Worm (Caenorhabditis elegans) whole organism, young adult: ENCODE data around the gene eif-2D.

Experiments
- B0019.2 ChIP-seq: fragments of 200-800 bp; sonication (Bioruptor generic); conservative IDR thresholded peaks from 2 replicates; pipeline ENCODE4 v1.3.6; 2022; ENCODE audit warnings: missing genetic modification reagents, missing genetic modification characterization, missing compliant biosample characterization
- B0261.1 ChIP-seq: sonication (generic microtip); optimal IDR thresholded peaks from 2 replicates; lab custom pipeline; 2016; ENCODE audit warnings: mild to moderate bottlenecking, missing genetic modification characterization, moderate library complexity, missing compliant biosample characterization
- C17E4.6 ChIP-seq: fragments of 200-800 bp; sonication (Bioruptor generic); IDR thresholded peaks from 2 replicates; pipeline ENCODE4 v1.3.6; 2022; ENCODE audit warnings: missing genetic modification reagents, missing genetic modification characterization, missing compliant biosample characterization
- F10E7.11 ChIP-seq: sonication (generic microtip); optimal IDR thresholded peaks from 2 replicates; lab custom pipeline; 2017; ENCODE audit warnings: mild to moderate bottlenecking, missing genetic modification characterization, moderate library complexity, missing compliant biosample characterization
- F23B12.7 ChIP-seq: sonication (generic microtip); optimal IDR thresholded peaks from 2 replicates; lab custom pipeline; 2017; ENCODE audit warnings: missing genetic modification characterization, mild to moderate bottlenecking, missing compliant biosample characterization, antibody characterized with exemption, moderate library complexity; ENCODE audit not compliant: insufficient read depth
- F37B4.10 ChIP-seq: fragments of 200-800 bp; sonication (Bioruptor generic); IDR thresholded peaks from 2 replicates; pipeline ENCODE4 v1.3.6; 2022; ENCODE audit warnings: missing genetic modification characterization, missing compliant biosample characterization
- Y53G8AR.9 ChIP-seq: fragments of 200-800 bp; sonication (Bioruptor generic); conservative IDR thresholded peaks from 2 replicates; pipeline ENCODE4 v1.3.6; 2022; ENCODE audit warnings: missing genetic modification reagents, missing genetic modification characterization, missing compliant biosample characterization
- Y79H2A.3 ChIP-seq: fragments of 200-800 bp; sonication (Bioruptor generic); conservative IDR thresholded peaks from 2 replicates; pipeline ENCODE4 v1.3.6; 2022; ENCODE audit warnings: missing genetic modification reagents, missing genetic modification characterization, missing compliant biosample characterization
- ama-1 ChIP-seq, 3 experiments: fragments of 150-350 bp in 1 of 3; sonication (generic microtip) in 2 of 3; optimal IDR thresholded peaks; 2 replicates each; lab custom pipeline; 2014 to 2018; ENCODE audit warnings: missing biosample characterization in 2 of 3, missing genetic modification characterization in 2 of 3, missing genetic modification reagents in 2 of 3
- attf-3 ChIP-seq: fragments of 200-800 bp; sonication (Bioruptor generic); conservative IDR thresholded peaks from 2 replicates; pipeline ENCODE4 v1.3.6; 2022; ENCODE audit warnings: missing genetic modification reagents, missing genetic modification characterization, missing compliant biosample characterization
- cebp-1 ChIP-seq, 2 experiments: fragments of 200-800 bp in 1 of 2; sonication (Bioruptor generic) in 1 of 2; sonication (generic microtip) in 1 of 2; IDR thresholded peaks in 1 of 2; optimal IDR thresholded peaks in 1 of 2; 2 replicates each; pipeline versions ENCODE4 v1.3.6 to Lab custom; 2017 to 2022; ENCODE audit warnings: missing compliant biosample characterization in 2 of 2, missing genetic modification characterization in 2 of 2, mild to moderate bottlenecking in 1 of 2, missing genetic modification reagents in 1 of 2, moderate library complexity in 1 of 2
- ceh-58 ChIP-seq: fragments of 200-800 bp; sonication (Bioruptor generic); IDR thresholded peaks from 2 replicates; pipeline ENCODE4 v1.3.6; 2022; ENCODE audit warnings: missing genetic modification characterization, missing compliant biosample characterization
- die-1 ChIP-seq: sonication (generic microtip); optimal IDR thresholded peaks from 2 replicates; lab custom pipeline; 2016; ENCODE audit warnings: missing genotype, mild to moderate bottlenecking, missing genetic modification characterization, missing compliant biosample characterization
- dox-1 ChIP-seq: fragments of 200-800 bp; sonication (Bioruptor generic); IDR thresholded peaks from 2 replicates; pipeline ENCODE4 v1.3.6; 2022; ENCODE audit warnings: missing genetic modification reagents, missing genetic modification characterization, missing compliant biosample characterization
- dpff-1 ChIP-seq: sonication (generic microtip); optimal IDR thresholded peaks from 2 replicates; lab custom pipeline; 2017; ENCODE audit warnings: mild to moderate bottlenecking, missing genetic modification characterization, missing compliant biosample characterization
- dpl-1 ChIP-seq: fragments of 150-350 bp; optimal IDR thresholded peaks from 2 replicates; lab custom pipeline; 2014; ENCODE audit warnings: missing biosample characterization, missing genetic modification reagents, missing genetic modification characterization
- egl-18 ChIP-seq: fragments of 200-800 bp; sonication (Bioruptor generic); IDR thresholded peaks from 2 replicates; pipeline ENCODE4 v1.3.6; 2022; ENCODE audit warnings: missing genetic modification reagents, missing genetic modification characterization, missing compliant biosample characterization
- egrh-3 ChIP-seq: fragments of 200-800 bp; sonication (Bioruptor generic); IDR thresholded peaks from 2 replicates; pipeline ENCODE4 v1.3.6; 2022; ENCODE audit warnings: missing genetic modification reagents, missing genetic modification characterization, missing compliant biosample characterization
- fkh-3 ChIP-seq: sonication (generic microtip); optimal IDR thresholded peaks from 2 replicates; lab custom pipeline; 2016; ENCODE audit warnings: mild to moderate bottlenecking, missing genetic modification characterization, missing compliant biosample characterization
- gei-17 ChIP-seq: fragments of 200-800 bp; sonication (Bioruptor generic); optimal IDR thresholded peaks from 2 replicates; lab custom pipeline; 2018; ENCODE audit warnings: mild to moderate bottlenecking, missing genetic modification characterization, missing compliant biosample characterization
- him-1 ChIP-seq: sonication (generic microtip); optimal IDR thresholded peaks from 2 replicates; lab custom pipeline; 2016; ENCODE audit warnings: missing genotype, missing genetic modification reagents, missing genetic modification characterization, missing compliant biosample characterization
- lin-26 ChIP-seq: fragments of 200-800 bp; sonication (Bioruptor generic); IDR thresholded peaks from 2 replicates; pipeline ENCODE4 v1.3.6; 2022; ENCODE audit warnings: missing genetic modification reagents, missing genetic modification characterization, missing compliant biosample characterization
- lin-35 ChIP-seq, 3 experiments: fragments of 150-350 bp in 2 of 3; sonication (generic microtip) in 1 of 3; optimal IDR thresholded peaks; 2 replicates each; lab custom pipeline; 2014 to 2018; ENCODE audit warnings: missing biosample characterization in 3 of 3, missing genetic modification characterization in 3 of 3, missing genetic modification reagents in 3 of 3
- madf-10 ChIP-seq: sonication (generic microtip); optimal IDR thresholded peaks from 2 replicates; lab custom pipeline; 2016; ENCODE audit warnings: mild to moderate bottlenecking, missing genetic modification characterization, missing compliant biosample characterization
- rcor-1 ChIP-seq: fragments of 200-800 bp; sonication (Bioruptor generic); IDR thresholded peaks from 2 replicates; pipeline ENCODE4 v1.3.6; 2022; ENCODE audit warnings: missing genetic modification reagents, missing genetic modification characterization, missing compliant biosample characterization
- rpc-1 ChIP-seq, 2 experiments: fragments of 150-350 bp in 1 of 2; sonication (generic microtip) in 1 of 2; optimal IDR thresholded peaks; 2 replicates each; lab custom pipeline; 2014 to 2018; ENCODE audit warnings: missing biosample characterization in 1 of 2, missing genetic modification characterization in 1 of 2, missing genetic modification reagents in 1 of 2, missing genotype in 1 of 2
- snpc-1.1 ChIP-seq: sonication (generic microtip); optimal IDR thresholded peaks from 2 replicates; lab custom pipeline; 2017; ENCODE audit warnings: missing genetic modification characterization, mild to moderate bottlenecking, missing compliant biosample characterization, antibody characterized with exemption, moderate library complexity, missing genotype, missing genetic modification reagents; ENCODE audit not compliant: insufficient read depth
- snpc-1.3 ChIP-seq: sonication (generic microtip); optimal IDR thresholded peaks from 2 replicates; lab custom pipeline; 2017; ENCODE audit warnings: missing genetic modification characterization, mild to moderate bottlenecking, missing compliant biosample characterization, antibody characterized with exemption, moderate library complexity, missing genotype, missing genetic modification reagents; ENCODE audit not compliant: insufficient read depth
- sptf-2 ChIP-seq: fragments of 200-800 bp; sonication (Bioruptor generic); optimal IDR thresholded peaks from 2 replicates; lab custom pipeline; 2018; ENCODE audit warnings: mild to moderate bottlenecking, missing genetic modification characterization, missing compliant biosample characterization
- tbp1 ChIP-seq: fragments of 200-800 bp; sonication (Bioruptor generic); optimal IDR thresholded peaks from 2 replicates; lab custom pipeline; 2018; ENCODE audit warnings: mild to moderate bottlenecking, missing genetic modification characterization, missing compliant biosample characterization
- zfh-2 ChIP-seq: fragments of 200-800 bp; sonication (Bioruptor generic); conservative IDR thresholded peaks from 2 replicates; pipeline ENCODE4 v1.3.6; 2022; ENCODE audit warnings: missing genetic modification reagents, missing genetic modification characterization, missing compliant biosample characterization
- zim-3 ChIP-seq: sonication (generic microtip); optimal IDR thresholded peaks from 2 replicates; lab custom pipeline; 2017; ENCODE audit warnings: mild to moderate bottlenecking, missing genetic modification characterization, moderate library complexity, missing compliant biosample characterization
- ztf-22 ChIP-seq: fragments of 200-800 bp; sonication (Bioruptor generic); optimal IDR thresholded peaks from 2 replicates; lab custom pipeline; 2018; ENCODE audit warnings: mild to moderate bottlenecking, missing genetic modification characterization, moderate library complexity, missing compliant biosample characterization
- ztf-25 ChIP-seq: fragments of 200-800 bp; sonication (Bioruptor generic); IDR thresholded peaks from 2 replicates; pipeline ENCODE4 v1.3.6; 2022; ENCODE audit warnings: missing genetic modification reagents, missing genetic modification characterization, missing compliant biosample characterization
- ztf-28 ChIP-seq: fragments of 200-800 bp; sonication (Bioruptor generic); IDR thresholded peaks from 2 replicates; pipeline ENCODE4 v1.3.6; 2022; ENCODE audit warnings: missing genetic modification reagents, missing genetic modification characterization, missing compliant biosample characterization
- ztf-3 ChIP-seq: fragments of 200-800 bp; sonication (Bioruptor generic); optimal IDR thresholded peaks from 2 replicates; lab custom pipeline; 2018; ENCODE audit warnings: mild to moderate bottlenecking, missing genetic modification characterization, missing compliant biosample characterization

eif-2D gene

DNA sequence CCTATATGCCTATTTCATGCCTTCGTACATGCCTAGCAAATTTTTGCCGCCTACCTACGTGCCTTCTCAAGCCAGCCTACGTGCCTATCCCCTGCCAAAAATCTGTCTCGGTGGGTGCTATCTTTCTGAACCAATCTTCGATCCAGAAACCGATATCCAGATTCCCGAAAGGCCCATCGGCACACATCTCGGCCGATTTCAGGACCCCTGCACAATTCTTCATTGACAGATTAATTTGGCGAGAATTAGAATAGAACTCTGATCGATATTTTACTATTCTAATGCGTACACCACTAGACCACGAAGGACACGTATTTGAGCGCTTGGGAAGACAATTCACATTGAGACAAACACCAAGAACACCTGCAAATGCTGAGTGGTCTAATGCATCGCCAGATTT lies 24.0 kb upstream of the eif-2D start:
- no peak for TF ChIP-seq dox-1 (GFP tag; lab: Robert Waterston, UW)
- TF ChIP-seq rpc-1 (optimal IDR thresholded peaks at IDR 0.05; lab: Kevin White, UChicago) = peak; percentile 20
- peak; percentile 62 for TF ChIP-seq rpc-1 (tag; optimal IDR thresholded peaks at IDR 0.05; lab: Kevin White, UChicago)
- TF ChIP-seq tbp1 (GFP tag; lab: Kevin White, UChicago) = peak; percentile 69
- TF ChIP-seq sptf-2 (GFP tag; lab: Kevin White, UChicago) = no peak
- no peak for TF ChIP-seq cebp-1 (GFP tag; IDR thresholded peaks at IDR 0.05; lab: Robert Waterston, UW)
- no peak for TF ChIP-seq cebp-1 (tag; optimal IDR thresholded peaks at IDR 0.05; lab: Kevin White, UChicago)
- no peak for TF ChIP-seq die-1 (tag; lab: Kevin White, UChicago)
- TF ChIP-seq B0261.1 (tag; lab: Kevin White, UChicago) = peak; percentile 7

DNA sequence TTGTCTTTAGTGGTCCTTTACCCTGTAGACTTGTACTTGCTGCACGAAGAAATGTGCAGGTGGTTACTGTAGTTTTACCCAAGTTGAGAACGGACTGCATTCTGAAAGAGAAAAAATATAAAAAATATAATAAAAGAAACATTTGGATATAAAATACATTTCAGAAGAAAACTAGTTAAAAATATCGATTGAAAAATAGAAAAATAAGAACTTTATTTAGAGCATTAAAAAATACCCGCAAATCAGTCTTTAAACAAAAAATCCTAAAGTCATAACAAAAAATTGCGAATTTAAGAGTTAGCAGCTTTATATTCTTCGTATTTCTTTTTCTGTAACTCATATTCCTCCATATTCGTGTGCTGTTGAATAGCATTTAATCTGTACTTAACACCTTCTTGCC lies 22.7 kb upstream of the eif-2D start, which contains the start of gene C25H3.7:
Gene C25H3.7, minus strand, starts transcription at position 101 of the 400 bp plus-strand sequence.
- TF ChIP-seq gei-17 (GFP tag; lab: Kevin White, UChicago) (no peak), ceh-58 (GFP tag; lab: Robert Waterston, UW) (no peak), B0019.2 (no peak), C17E4.6 (GFP tag; lab: Robert Waterston, UW) (no peak), dpl-1 (GFP tag; lab: Kevin White, UChicago) (no peak), lin-26 (GFP tag; lab: Robert Waterston, UW) (no peak), dpff-1 (no peak), attf-3 (GFP tag; lab: Robert Waterston, UW) (no peak), ztf-28 (GFP tag; lab: Robert Waterston, UW) (no peak), ztf-3 (GFP tag; lab: Kevin White, UChicago) (no peak), Y53G8AR.9 (GFP tag; lab: Robert Waterston, UW) (no peak), him-1 (tag; lab: Kevin White, UChicago) (no peak), F37B4.10 (GFP tag; lab: Robert Waterston, UW) (no peak), egrh-3 (GFP tag; lab: Robert Waterston, UW) (no peak), zfh-2 (GFP tag; lab: Robert Waterston, UW) (no peak), egl-18 (GFP tag; lab: Robert Waterston, UW) (no peak), F10E7.11 (no peak), die-1 (tag; lab: Kevin White, UChicago) (no peak), Y79H2A.3 (GFP tag; lab: Robert Waterston, UW) (no peak)

DNA sequence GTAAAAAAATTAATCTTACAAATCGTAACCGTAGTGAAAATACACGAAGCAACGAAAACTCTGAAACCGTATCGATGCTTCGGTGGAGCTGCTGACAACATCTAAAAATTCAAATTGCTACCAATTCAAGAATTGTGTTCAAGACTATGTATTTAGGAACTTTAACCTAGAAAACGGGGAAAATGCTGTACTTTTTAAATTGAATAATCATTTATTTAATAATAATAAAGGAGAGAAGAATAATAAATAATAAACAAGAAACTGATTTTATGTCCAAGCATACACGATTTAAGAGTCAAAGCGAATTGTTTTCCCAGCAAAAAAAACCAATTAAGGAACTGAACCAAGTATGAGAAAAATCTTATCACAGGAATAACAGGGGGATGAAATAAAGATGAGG lies 21.9 kb upstream of the eif-2D start, which contains the start of gene C25H3.17:
Gene C25H3.17, minus strand, starts transcription at position 101 of the 400 bp plus-strand sequence.
- TF ChIP-seq zfh-2 (GFP tag; lab: Robert Waterston, UW) = no peak
- no peak for TF ChIP-seq zim-3 (tag; lab: Kevin White, UChicago)
- no peak for TF ChIP-seq egrh-3 (GFP tag; lab: Robert Waterston, UW)
- no peak for TF ChIP-seq rcor-1 (GFP tag; lab: Robert Waterston, UW)
- no peak for TF ChIP-seq lin-35 (GFP tag; optimal IDR thresholded peaks at IDR 0.05; lab: Kevin White, UChicago)
- TF ChIP-seq ztf-25 (GFP tag; lab: Robert Waterston, UW) = no peak
- TF ChIP-seq F23B12.7 (tag; lab: Kevin White, UChicago) = no peak
- no peak for TF ChIP-seq madf-10
- TF ChIP-seq F10E7.11 = no peak
- TF ChIP-seq ama-1 (optimal IDR thresholded peaks at IDR 0.05; lab: Kevin White, UChicago) = no peak
- TF ChIP-seq ama-1 (GFP tag; optimal IDR thresholded peaks at IDR 0.05; lab: Kevin White, UChicago) = no peak
- TF ChIP-seq snpc-1.3 (tag; lab: Kevin White, UChicago) = no peak
- TF ChIP-seq ztf-22 (GFP tag; lab: Kevin White, UChicago) = no peak
- TF ChIP-seq fkh-3 (tag; lab: Kevin White, UChicago) = no peak
- TF ChIP-seq snpc-1.1 (tag; lab: Kevin White, UChicago) = no peak
- TF ChIP-seq, all 124 proteins: peak for 0
